Worm (Caenorhabditis elegans) whole organism, mixed stage, embryonic: ENCODE results near the gene Y53F4B.14.

Source experiments
- elt-1 ChIP-seq: sonication (generic microtip); optimal IDR thresholded peaks from 2 replicates; lab custom pipeline; 2017; ENCODE audit warnings: missing genetic modification characterization, mild to moderate bottlenecking, missing compliant biosample characterization, antibody characterized with exemption, moderate library complexity, borderline replicate concordance; ENCODE audit not compliant: insufficient read depth
- lin-13 ChIP-seq: fragments of 150-350 bp; optimal IDR thresholded peaks from 2 replicates; lab custom pipeline; 2014; ENCODE audit warnings: missing biosample characterization, missing genetic modification characterization

- no peak for TF ChIP-seq lin-13 (tag; lab: Kevin White, UChicago)
- TF ChIP-seq elt-1 (tag; lab: Kevin White, UChicago), result no peak
Measured at ce11 chrII:15015669-15016068, 22.1 kb upstream of the Y53F4B.14 start.
